Worm (Caenorhabditis elegans): ENCODE results near the gene pqn-35.
A peak's percentile ranks its signal among the peaks of the same experiment; 100 is the strongest.

The pqn-35 gene

ce11 chrII:4565205-4565604 lies 47.6 kb upstream of the pqn-35 start (continued):
- TF ChIP-seq arid-1 (GFP tag; conservative IDR thresholded peaks at IDR 0.05) (0 out of 2 replicates have a peak, but pooled peaks have one; percentile 12), pha-4 (GFP tag; IDR thresholded peaks at IDR 0.05) (peak; percentile 57; the same call in 1 of the 2 replicates), pha-4 (tag; optimal IDR thresholded peaks at IDR 0.05) (no peak), lin-15B (tag; optimal IDR thresholded peaks at IDR 0.05) (no peak), nhr-48 (tag; optimal IDR thresholded peaks at IDR 0.05) (no peak)

- TF ChIP-seq ctbp-1 (GFP tag; IDR thresholded peaks at IDR 0.05) = no peak
- TF ChIP-seq lsy-2 (tag; optimal IDR thresholded peaks at IDR 0.05) = peak in 1 of 2 experiments; percentile 27
- no peak for TF ChIP-seq nhr-76 (tag; optimal IDR thresholded peaks at IDR 0.05)
- TF ChIP-seq lim-7 (GFP tag; IDR thresholded peaks at IDR 0.05) = no peak
- TF ChIP-seq zfp-2 (tag; optimal IDR thresholded peaks at IDR 0.05) = no peak
Observed at ce11 chrII:4566237-4566636, 46.6 kb upstream of the pqn-35 start.

- TF ChIP-seq set-16 (GFP tag; IDR thresholded peaks at IDR 0.05) = peak; percentile 87
- 0 out of 2 replicates have a peak, but pooled peaks have one; percentile 46 for TF ChIP-seq egl-43 (GFP tag; IDR thresholded peaks at IDR 0.05)
- TF ChIP-seq fos-1 (tag; optimal IDR thresholded peaks at IDR 0.05) = no peak
Observed at ce11 chrII:4571112-4571511, 41.7 kb upstream of the pqn-35 start.

- TF ChIP-seq unc-62 (GFP tag; optimal IDR thresholded peaks at IDR 0.05 in 1 of 2) (peak in 1 of 2 experiments; percentile 50), unc-62 (tag; optimal IDR thresholded peaks at IDR 0.05) (no peak), lsy-2 (tag; optimal IDR thresholded peaks at IDR 0.05) (no peak)
Observed at ce11 chrII:4571868-4572267, 40.9 kb upstream of the pqn-35 start, which contains the start of gene vab-1. vab-1 (plus strand) TSS chrII:4572000.

ce11 chrII:4572579-4572978 lies 40.2 kb upstream of the pqn-35 start:
- no peak for TF ChIP-seq daf-8 (GFP tag; IDR thresholded peaks at IDR 0.05)
- TF ChIP-seq dmd-8 (GFP tag; IDR thresholded peaks at IDR 0.05) = no peak
- TF ChIP-seq hif-1 (tag; optimal IDR thresholded peaks at IDR 0.05) = no peak
- no peak for TF ChIP-seq madf-9 (GFP tag; conservative IDR thresholded peaks at IDR 0.05)
- TF ChIP-seq ZK546.5 (tag; optimal IDR thresholded peaks at IDR 0.05) = no peak
- TF ChIP-seq R02D3.7 (tag; optimal IDR thresholded peaks at IDR 0.05) = no peak
- TF ChIP-seq gei-8 (GFP tag; optimal IDR thresholded peaks at IDR 0.05) = no peak
- no peak for TF ChIP-seq nhr-237 (tag; optimal IDR thresholded peaks at IDR 0.05)

- TF ChIP-seq mxl-2 (GFP tag; conservative IDR thresholded peaks at IDR 0.05) (0 out of 2 replicates have a peak, but pooled peaks have one; percentile 4), aha-1 (tag) (peak; percentile 80), nhr-25 (tag; optimal IDR thresholded peaks at IDR 0.05; ENCODE audit: borderline replicate concordance, insufficient read depth) (no peak)
Observed at ce11 chrII:4573084-4573483, 39.7 kb upstream of the pqn-35 start.

DNA sequence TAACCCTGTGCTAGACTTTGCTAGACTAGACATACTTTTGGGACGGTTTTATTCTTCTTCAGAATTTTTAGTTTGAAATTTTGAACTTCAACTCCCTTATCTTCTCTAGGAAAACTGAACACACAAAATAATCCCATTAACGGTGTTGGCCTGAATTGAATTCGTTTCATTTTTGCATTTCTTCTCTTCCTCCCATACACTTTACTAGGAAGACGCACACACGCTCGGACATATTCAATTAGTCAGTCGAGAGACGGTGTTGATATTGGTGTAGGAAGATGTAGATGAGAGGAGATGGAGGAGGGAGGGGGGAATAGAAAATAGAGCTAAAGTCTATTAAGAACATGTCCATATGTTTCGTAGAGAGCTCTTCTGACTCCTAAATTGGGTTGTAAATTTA lies 38.1 kb upstream of the pqn-35 start:
- TF ChIP-seq ces-1 (GFP tag; optimal IDR thresholded peaks at IDR 0.05) (peak; percentile 88), dmd-9 (GFP tag; IDR thresholded peaks at IDR 0.05) (no peak), pha-4 (GFP tag; IDR thresholded peaks at IDR 0.05) (no peak), pha-4 (tag; optimal IDR thresholded peaks at IDR 0.05) (no peak)

DNA sequence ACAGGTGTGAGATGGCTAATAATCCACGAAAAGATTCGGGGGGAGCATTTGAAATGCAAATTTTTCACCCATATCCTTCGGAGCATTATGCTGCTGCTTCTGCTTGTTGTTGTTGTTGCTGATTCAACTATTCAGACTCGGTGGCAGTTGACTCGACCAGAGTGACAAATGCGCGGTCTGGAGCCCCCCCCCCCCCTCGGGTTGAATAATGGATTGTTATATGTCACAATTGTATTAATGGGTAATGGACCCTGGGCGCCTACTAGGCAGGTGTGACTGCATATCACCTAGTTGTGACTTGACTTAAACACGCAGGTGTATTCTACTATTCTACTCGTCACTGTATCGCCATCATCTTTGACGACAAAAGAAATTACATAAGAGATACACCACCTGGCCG lies 37.2 kb upstream of the pqn-35 start:
- TF ChIP-seq zfp-2 (tag; optimal IDR thresholded peaks at IDR 0.05) (no peak), unc-62 (GFP tag; optimal IDR thresholded peaks at IDR 0.05 in 1 of 2) (peak in 1 of 2 experiments; percentile 82), unc-62 (tag; optimal IDR thresholded peaks at IDR 0.05) (no peak)

Measured in whole organism, L4 larva.